Worm (Caenorhabditis elegans): ENCODE results near the gene ccch-2.
"Not testable (repeated sequence)": the region's sequence is repeated elsewhere in the genome, so short reads cannot be mapped to it uniquely, and the experiment has no call there.

ccch-2 gene

ce11 chrIV:16293889-16294288, 15.9 kb downstream of the ccch-2 start:
- TF ChIP-seq pqm-1 (tag; optimal IDR thresholded peaks at IDR 0.05) (peak; percentile 68), ZK337.2 (GFP tag; IDR thresholded peaks at IDR 0.05) (no peak), php-3 (GFP tag; IDR thresholded peaks at IDR 0.05) (no peak), arid-1 (GFP tag; conservative IDR thresholded peaks at IDR 0.05) (no peak), daf-16 (GFP tag; optimal IDR thresholded peaks at IDR 0.05) (no peak), daf-16 (tag; optimal IDR thresholded peaks at IDR 0.05) (peak; percentile 69), nhr-25 (tag; optimal IDR thresholded peaks at IDR 0.05; ENCODE audit: borderline replicate concordance, insufficient read depth) (no peak)

- TF ChIP-seq ceh-20 (GFP tag; IDR thresholded peaks at IDR 0.05) (no peak), lim-7 (GFP tag; IDR thresholded peaks at IDR 0.05) (no peak), spr-3 (GFP tag; optimal IDR thresholded peaks at IDR 0.05) (no peak), F49E8.2 (tag; optimal IDR thresholded peaks at IDR 0.05; ENCODE audit: borderline replicate concordance) (no peak), ztf-11 (tag; optimal IDR thresholded peaks at IDR 0.05) (no peak), nhr-111 (GFP tag; optimal IDR thresholded peaks at IDR 0.05) (no peak), egl-27 (tag; optimal IDR thresholded peaks at IDR 0.05) (no peak), R02D3.7 (tag; optimal IDR thresholded peaks at IDR 0.05) (no peak), daf-12 (tag; optimal IDR thresholded peaks at IDR 0.05) (no peak), F26F4.8 (GFP tag; conservative IDR thresholded peaks at IDR 0.05) (no peak), vab-7 (GFP tag; IDR thresholded peaks at IDR 0.05) (no peak), fkh-10 (GFP tag; optimal IDR thresholded peaks at IDR 0.05) (no peak), madf-9 (GFP tag; conservative IDR thresholded peaks at IDR 0.05) (no peak), mep-1 (tag; optimal IDR thresholded peaks at IDR 0.05) (no peak), lsy-2 (tag; optimal IDR thresholded peaks at IDR 0.05) (no peak), ama-1 (optimal IDR thresholded peaks at IDR 0.05) (no peak)
Observed at ce11 chrIV:16298851-16299250, 20.8 kb downstream of the ccch-2 start, which contains the start of gene srz-72. TSS of gene srz-72 (plus strand) at chrIV:16299151.

ce11 chrIV:16306918-16307317, 28.9 kb downstream of the ccch-2 start:
- no peak for TF ChIP-seq spr-1 (tag; optimal IDR thresholded peaks at IDR 0.05)
- TF ChIP-seq egl-43 (GFP tag; IDR thresholded peaks at IDR 0.05): 0 out of 2 replicates have a peak, but pooled peaks have one; percentile 47
- TF ChIP-seq zip-2 (tag; optimal IDR thresholded peaks at IDR 0.05): no peak
- no peak for TF ChIP-seq nhr-25 (tag; optimal IDR thresholded peaks at IDR 0.05; ENCODE audit: borderline replicate concordance, insufficient read depth)
- TF ChIP-seq attf-4 (tag; optimal IDR thresholded peaks at IDR 0.05): no peak
- no peak for TF ChIP-seq nhr-10 (tag; optimal IDR thresholded peaks at IDR 0.05)
- no peak for TF ChIP-seq mdl-1 (tag; optimal IDR thresholded peaks at IDR 0.05)
- TF ChIP-seq ces-1 (GFP tag; optimal IDR thresholded peaks at IDR 0.05): no peak
- peak; percentile 83 for TF ChIP-seq snpc-1.2 (GFP tag; IDR thresholded peaks at IDR 0.05)
- no peak for TF ChIP-seq sdz-12 (GFP tag; optimal IDR thresholded peaks at IDR 0.05)

- TF ChIP-seq Y5F2A.4 (GFP tag; optimal IDR thresholded peaks at IDR 0.05); lir-3 (tag; optimal IDR thresholded peaks at IDR 0.05); madf-5 (GFP tag; IDR thresholded peaks at IDR 0.05): not testable (repeated sequence)
Observed at ce11 chrIV:16307925-16308324, 29.9 kb downstream of the ccch-2 start, which contains the start of gene rac-2. TSS of gene rac-2 (plus strand) at chrIV:16308225.

ce11 chrIV:16310103-16310502, 32.1 kb downstream of the ccch-2 start:
- TF ChIP-seq aly-2 (tag; optimal IDR thresholded peaks at IDR 0.05) (no peak), daf-19 (GFP tag; conservative IDR thresholded peaks at IDR 0.05) (no peak), dmd-9 (GFP tag; IDR thresholded peaks at IDR 0.05) (0 out of 2 replicates have a peak, but pooled peaks have one; percentile 25), mxl-3 (GFP tag; optimal IDR thresholded peaks at IDR 0.05) (no peak), zfp-3 (GFP tag; conservative IDR thresholded peaks at IDR 0.05) (no peak), snpc-1.2 (GFP tag; IDR thresholded peaks at IDR 0.05) (peak; percentile 85), lin-1 (GFP tag; IDR thresholded peaks at IDR 0.05) (no peak), F49E8.2 (tag; optimal IDR thresholded peaks at IDR 0.05; ENCODE audit: borderline replicate concordance) (no peak), ZK546.5 (tag; optimal IDR thresholded peaks at IDR 0.05) (no peak), unc-62 (GFP tag; optimal IDR thresholded peaks at IDR 0.05 in 1 of 2) (no peak), unc-62 (tag; optimal IDR thresholded peaks at IDR 0.05) (no peak), zip-11 (GFP tag; IDR thresholded peaks at IDR 0.05) (no peak), Y5F2A.4 (GFP tag; optimal IDR thresholded peaks at IDR 0.05) (no peak), ctbp-1 (GFP tag; IDR thresholded peaks at IDR 0.05) (no peak), ztf-11 (tag; optimal IDR thresholded peaks at IDR 0.05) (no peak), dmd-8 (GFP tag; IDR thresholded peaks at IDR 0.05) (no peak)
